Fruit fly (Drosophila melanogaster): ENCODE data around the gene Ulp1.
A peak's percentile ranks its signal among the peaks of the same experiment; 100 is the strongest.

The Ulp1 gene

dm6 chrX:19166152-19166935 is 41.6 kb downstream of the Ulp1 start (continued):
- no peak for TF ChIP-seq abd-A (tag; optimal IDR thresholded peaks at IDR 0.05)
- 0 out of 2 replicates have a peak, but pooled peaks have one; percentile 32 for TF ChIP-seq Oaz (GFP tag; IDR thresholded peaks at IDR 0.05)
- TF ChIP-seq CG1603 (tag; optimal IDR thresholded peaks at IDR 0.05), result peak; percentile 20
- no peak for TF ChIP-seq pros (GFP tag; optimal IDR thresholded peaks at IDR 0.05)
- no peak for TF ChIP-seq CG11560 (tag; IDR thresholded peaks at IDR 0.05)
- TF ChIP-seq CG17186 (GFP tag; optimal IDR thresholded peaks at IDR 0.05), result no peak
- no peak for TF ChIP-seq vvl (GFP tag; IDR thresholded peaks at IDR 0.05)
- no peak for TF ChIP-seq Abd-B (GFP tag; optimal IDR thresholded peaks at IDR 0.05)
- no peak for TF ChIP-seq eyg (GFP tag; optimal IDR thresholded peaks at IDR 0.05)
- no peak for TF ChIP-seq CG17328 (GFP tag; IDR thresholded peaks at IDR 0.05)
- peak; percentile 74 for TF ChIP-seq CG11504 (tag; optimal IDR thresholded peaks at IDR 0.05)
- no peak for TF ChIP-seq yki (optimal IDR thresholded peaks at IDR 0.05)
- TF ChIP-seq Dref (GFP tag; IDR thresholded peaks at IDR 0.05), result no peak
- peak; percentile 55 for TF ChIP-seq mirr (GFP tag; optimal IDR thresholded peaks at IDR 0.05)
- TF ChIP-seq Bgb (GFP tag; IDR thresholded peaks at IDR 0.05; ENCODE audit: partially characterized antibody), result no peak
- peak; percentile 14 for TF ChIP-seq Bteb2 (GFP tag; optimal IDR thresholded peaks at IDR 0.05)
- no peak for TF ChIP-seq CG15011 (GFP tag; optimal IDR thresholded peaks at IDR 0.05)
- TF ChIP-seq HHEX (GFP tag; optimal IDR thresholded peaks at IDR 0.05), result peak; percentile 37
- TF ChIP-seq Xbp1 (GFP tag; optimal IDR thresholded peaks at IDR 0.05), result peak; percentile 31
- TF ChIP-seq Dll (GFP tag; IDR thresholded peaks at IDR 0.05; ENCODE audit: partially characterized antibody), result no peak
- TF ChIP-seq Lim3 (GFP tag; IDR thresholded peaks at IDR 0.05), result no peak
- 0 out of 3 replicates have a peak, but pooled peaks have one; percentile 29 for TF ChIP-seq CG11456 (GFP tag; IDR thresholded peaks at IDR 0.05)
- no peak for TF ChIP-seq Doc2 (GFP tag; IDR thresholded peaks at IDR 0.05)
- TF ChIP-seq CG7839 (tag; optimal IDR thresholded peaks at IDR 0.05), result peak; percentile 60
- TF ChIP-seq Lpt (GFP tag; optimal IDR thresholded peaks at IDR 0.05), result no peak
- TF ChIP-seq CG2199 (GFP tag; IDR thresholded peaks at IDR 0.05), result no peak
- no peak for TF ChIP-seq CG30431 (GFP tag; optimal IDR thresholded peaks at IDR 0.05)
- TF ChIP-seq Hmr (GFP tag; optimal IDR thresholded peaks at IDR 0.05), result peak; percentile 51
- peak; percentile 12 for TF ChIP-seq CG6765 (GFP tag; optimal IDR thresholded peaks at IDR 0.05)
- no peak for TF ChIP-seq tx (GFP tag; optimal IDR thresholded peaks at IDR 0.05)
- peak; percentile 67 for TF ChIP-seq CoRest (tag; optimal IDR thresholded peaks at IDR 0.05)
- no peak for TF ChIP-seq ap (GFP tag; IDR thresholded peaks at IDR 0.05)
- TF ChIP-seq CG6254 (GFP tag; optimal IDR thresholded peaks at IDR 0.05), result no peak
- TF ChIP-seq usp (GFP tag; optimal IDR thresholded peaks at IDR 0.05), result no peak
- no peak for TF ChIP-seq nau (GFP tag; optimal IDR thresholded peaks at IDR 0.05)
- TF ChIP-seq corto (GFP tag; optimal IDR thresholded peaks at IDR 0.05), result no peak
- TF ChIP-seq Dbx (GFP tag; IDR thresholded peaks at IDR 0.05), result no peak
- no peak for TF ChIP-seq CrebB (tag; optimal IDR thresholded peaks at IDR 0.05)
- TF ChIP-seq CG10654 (GFP tag; optimal IDR thresholded peaks at IDR 0.05), result no peak
- TF ChIP-seq pb (GFP tag; optimal IDR thresholded peaks at IDR 0.05), result no peak
- TF ChIP-seq chn (GFP tag; optimal IDR thresholded peaks at IDR 0.05), result peak; percentile 3
- peak; percentile 49; the same call in 2 of the 3 replicates for TF ChIP-seq row (GFP tag; IDR thresholded peaks at IDR 0.05)
- TF ChIP-seq ci (GFP tag; IDR thresholded peaks at IDR 0.05), result no peak
- TF ChIP-seq hbn (GFP tag; IDR thresholded peaks at IDR 0.05; ENCODE audit: partially characterized antibody), result no peak
- no peak for TF ChIP-seq E2f1 (GFP tag; IDR thresholded peaks at IDR 0.05)
- no peak for TF ChIP-seq fru (optimal IDR thresholded peaks at IDR 0.05)
- no peak for TF ChIP-seq CG16813 (GFP tag; IDR thresholded peaks at IDR 0.05; ENCODE audit: partially characterized antibody)
- TF ChIP-seq Ets97D (GFP tag; optimal IDR thresholded peaks at IDR 0.05), result no peak
- TF ChIP-seq CG14965 (GFP tag; optimal IDR thresholded peaks at IDR 0.05; ENCODE audit: borderline replicate concordance), result no peak
- no peak for TF ChIP-seq CG15073 (GFP tag; optimal IDR thresholded peaks at IDR 0.05)
- TF ChIP-seq CG12942 (GFP tag; optimal IDR thresholded peaks at IDR 0.05), result peak; percentile 7

Measured in whole organism, embryonic.